Worm (Caenorhabditis elegans): ENCODE measurements around the gene C24D10.2.

DNA sequence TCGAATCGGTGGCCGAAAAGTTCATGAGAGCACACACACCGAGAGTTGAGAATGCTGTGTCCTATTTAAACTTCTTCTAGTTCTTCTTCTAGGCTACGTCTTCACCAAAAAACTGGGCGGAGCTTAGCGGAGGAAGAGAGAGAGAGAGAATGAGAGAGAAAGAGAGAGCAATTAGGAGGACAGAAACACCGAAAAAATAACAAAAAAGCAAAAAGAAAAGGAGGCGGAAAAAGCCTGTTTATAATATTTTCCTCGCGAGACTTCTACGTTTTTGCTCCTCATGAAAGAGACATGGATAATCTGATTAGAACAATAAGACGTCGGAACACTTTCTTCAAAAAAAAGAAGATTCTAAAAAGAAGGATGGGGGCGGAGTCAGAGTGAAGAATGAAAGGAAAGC, 41.1 kb upstream of the C24D10.2 start, which contains the start of gene tkr-3:
- TF ChIP-seq flt-1 (GFP tag; IDR thresholded peaks at IDR 0.05) = no peak
- TF ChIP-seq klf-2 (GFP tag; conservative IDR thresholded peaks at IDR 0.05) = no peak

Data from whole organism, midembryonic.